Worm (Caenorhabditis elegans): ENCODE measurements around the gene lin-14.

- TF ChIP-seq ces-1 (GFP tag; optimal IDR thresholded peaks at IDR 0.05) (no peak), unc-62 (GFP tag; optimal IDR thresholded peaks at IDR 0.05 in 1 of 2) (no peak), unc-62 (tag; optimal IDR thresholded peaks at IDR 0.05) (no peak), ama-1 (optimal IDR thresholded peaks at IDR 0.05) (no peak), fos-1 (tag; optimal IDR thresholded peaks at IDR 0.05) (no peak), mdt-29 (GFP tag; IDR thresholded peaks at IDR 0.05) (no peak), nhr-28 (tag; optimal IDR thresholded peaks at IDR 0.05) (no peak), ZK546.5 (tag; optimal IDR thresholded peaks at IDR 0.05) (no peak)
Measured at ce11 chrX:11435488-11435887, 29.9 kb upstream of the lin-14 start.

Measured in whole organism, L4 larva.